Fruit fly (Drosophila melanogaster) whole organism, embryonic: ENCODE data around the gene Gyc89Da.

Experiments used
- Atf-2 ChIP-seq: fragments of 200-800 bp; sonication (Bioruptor generic); optimal IDR thresholded peaks from 2 replicates; lab custom pipeline; 2016; ENCODE audit warnings: missing biosample characterization, missing genetic modification characterization
- BtbVII ChIP-seq: fragments of 200-800 bp; sonication (Bioruptor generic); optimal IDR thresholded peaks from 3 replicates; lab custom pipeline; 2017; ENCODE audit warnings: missing biosample characterization, mild to moderate bottlenecking, missing genetic modification characterization
- CG10543 ChIP-seq: fragments of 200-800 bp; sonication (Bioruptor generic); optimal IDR thresholded peaks from 3 replicates; lab custom pipeline; 2017; ENCODE audit warnings: missing biosample characterization, mild to moderate bottlenecking, missing genetic modification characterization, moderate library complexity
- CG10979 ChIP-seq: fragments of 200-800 bp; sonication (Bioruptor generic); optimal IDR thresholded peaks from 2 replicates; lab custom pipeline; 2018; ENCODE audit warnings: missing biosample characterization, mild to moderate bottlenecking, missing genetic modification characterization, moderate library complexity
- CG12236 ChIP-seq: fragments of 200-800 bp; sonication (Bioruptor generic); optimal IDR thresholded peaks from 2 replicates; lab custom pipeline; 2016; ENCODE audit warnings: missing biosample characterization, missing genetic modification characterization
- CG12391 ChIP-seq: fragments of 200-800 bp; sonication (Bioruptor generic); optimal IDR thresholded peaks from 3 replicates; lab custom pipeline; 2018; ENCODE audit warnings: missing biosample characterization, mild to moderate bottlenecking, missing genetic modification characterization, moderate library complexity
- CG13287 ChIP-seq: fragments of 200-800 bp; sonication (Bioruptor generic); IDR thresholded peaks from 2 replicates; pipeline ENCODE4 v1.3.6; 2022; ENCODE audit warnings: missing biosample characterization, missing genetic modification characterization; ENCODE audit not compliant: partially characterized antibody
- CG16813 ChIP-seq: fragments of 200-800 bp; sonication (Bioruptor generic); IDR thresholded peaks from 3 replicates; pipeline ENCODE4 v1.3.6; 2022; ENCODE audit warnings: missing biosample characterization, missing genetic modification characterization; ENCODE audit not compliant: partially characterized antibody
- CG17359 ChIP-seq: fragments of 200-800 bp; sonication (Bioruptor generic); optimal IDR thresholded peaks from 3 replicates; lab custom pipeline; 2018; ENCODE audit warnings: missing biosample characterization, mild to moderate bottlenecking, missing genetic modification characterization, moderate library complexity
- CG18764 ChIP-seq: fragments of 200-800 bp; sonication (Bioruptor generic); optimal IDR thresholded peaks from 3 replicates; lab custom pipeline; 2016; ENCODE audit warnings: missing biosample characterization, missing genetic modification characterization
- CG2889 ChIP-seq: fragments of 200-800 bp; sonication (Bioruptor generic); IDR thresholded peaks from 3 replicates; pipeline ENCODE4 v1.3.6; 2022; ENCODE audit warnings: missing biosample characterization, missing genetic modification characterization
- CG31365 ChIP-seq: fragments of 200-800 bp; sonication (Bioruptor generic); optimal IDR thresholded peaks from 2 replicates; lab custom pipeline; 2018; ENCODE audit warnings: missing biosample characterization, mild to moderate bottlenecking, missing genetic modification characterization
- CG32532 ChIP-seq: fragments of 200-800 bp; sonication (Bioruptor generic); IDR thresholded peaks from 2 replicates; pipeline ENCODE4 v1.3.6; 2022; ENCODE audit warnings: missing biosample characterization, missing genetic modification characterization
- CG34224 ChIP-seq: fragments of 200-800 bp; sonication (Bioruptor generic); IDR thresholded peaks from 3 replicates; pipeline ENCODE4 v1.3.6; 2022; ENCODE audit warnings: missing biosample characterization, missing genetic modification characterization; ENCODE audit not compliant: partially characterized antibody
- CG3995 ChIP-seq: fragments of 200-800 bp; sonication (Bioruptor generic); optimal IDR thresholded peaks from 3 replicates; lab custom pipeline; 2016; ENCODE audit warnings: missing biosample characterization, missing genetic modification characterization
- CG43689 ChIP-seq: fragments of 200-800 bp; sonication (Bioruptor generic); IDR thresholded peaks from 2 replicates; pipeline ENCODE4 v1.3.6; 2022; ENCODE audit warnings: missing biosample characterization, missing genetic modification characterization
- CG6791 ChIP-seq: fragments of 200-800 bp; sonication (Bioruptor generic); IDR thresholded peaks from 3 replicates; pipeline ENCODE4 v1.3.6; 2022; ENCODE audit warnings: missing biosample characterization, missing genetic modification characterization; ENCODE audit not compliant: partially characterized antibody
- CG8478 ChIP-seq: fragments of >200 bp; optimal IDR thresholded peaks from 2 replicates; lab custom pipeline; 2018
- Doc3 ChIP-seq: fragments of 200-800 bp; sonication (Bioruptor generic); IDR thresholded peaks from 3 replicates; pipeline ENCODE4 v1.3.6; 2022; ENCODE audit warnings: missing biosample characterization, missing genetic modification characterization; ENCODE audit not compliant: partially characterized antibody
- Dp ChIP-seq: fragments of 200-800 bp; sonication (Bioruptor generic); optimal IDR thresholded peaks from 2 replicates; lab custom pipeline; 2018; ENCODE audit warnings: missing biosample characterization, mild to moderate bottlenecking, missing genetic modification characterization, moderate library complexity
- Ets65A ChIP-seq: fragments of 200-800 bp; sonication (Bioruptor generic); peaks from one replicate; lab custom pipeline; 2016; ENCODE audit warnings: missing biosample characterization, missing genetic modification characterization
- HLH3B ChIP-seq: fragments of 200-800 bp; sonication (Bioruptor generic); IDR thresholded peaks from 2 replicates; pipeline ENCODE4 v1.3.6; 2022; ENCODE audit warnings: missing biosample characterization, missing genetic modification characterization
- HLH4C ChIP-seq: fragments of 200-800 bp; sonication (Bioruptor generic); IDR thresholded peaks from 3 replicates; pipeline ENCODE4 v1.3.6; 2022; ENCODE audit warnings: missing biosample characterization, missing genetic modification characterization; ENCODE audit not compliant: partially characterized antibody
- MESR4 ChIP-seq: fragments of 200-800 bp; sonication (Bioruptor generic); optimal IDR thresholded peaks from 2 replicates; lab custom pipeline; 2018; ENCODE audit warnings: missing biosample characterization, mild to moderate bottlenecking, missing genetic modification characterization, moderate library complexity
- Max ChIP-seq: fragments of 200-800 bp; sonication (Bioruptor generic); optimal IDR thresholded peaks from 2 replicates; lab custom pipeline; 2016; ENCODE audit warnings: missing biosample characterization, mild to moderate bottlenecking, missing genetic modification characterization
- Med ChIP-seq: fragments of 200-800 bp; sonication (Bioruptor generic); peaks from one replicate; lab custom pipeline; 2016; ENCODE audit warnings: missing biosample characterization, missing genetic modification characterization, mild to moderate bottlenecking, inconsistent platforms, moderate library complexity
- Side ChIP-seq: fragments of 200-800 bp; sonication (Bioruptor generic); optimal IDR thresholded peaks from 2 replicates; lab custom pipeline; 2016; ENCODE audit warnings: missing biosample characterization, missing genetic modification characterization
- Sox102F ChIP-seq: fragments of 200-800 bp; sonication (Bioruptor generic); optimal IDR thresholded peaks from 2 replicates; lab custom pipeline; 2018; ENCODE audit warnings: missing biosample characterization, mild to moderate bottlenecking, missing genetic modification characterization, moderate library complexity
- TFAM ChIP-seq: fragments of 200-800 bp; sonication (Bioruptor generic); optimal IDR thresholded peaks from 2 replicates; lab custom pipeline; 2017; ENCODE audit warnings: missing biosample characterization, missing genetic modification characterization, inconsistent platforms
- Xbp1 ChIP-seq: fragments of 200-800 bp; sonication (Bioruptor generic); optimal IDR thresholded peaks from 3 replicates; lab custom pipeline; 2016; ENCODE audit warnings: missing biosample characterization, mild to moderate bottlenecking, missing genetic modification characterization
- ash1 ChIP-seq: fragments of 200-800 bp; sonication (Bioruptor generic); optimal IDR thresholded peaks from 2 replicates; lab custom pipeline; 2018; ENCODE audit warnings: missing biosample characterization, mild to moderate bottlenecking, missing genetic modification characterization
- bab2 ChIP-seq: fragments of 200-800 bp; sonication (Bioruptor generic); optimal IDR thresholded peaks from 2 replicates; lab custom pipeline; 2016; ENCODE audit warnings: missing biosample characterization, missing genetic modification characterization
- chinmo ChIP-seq: fragments of 200-800 bp; sonication (Bioruptor generic); IDR thresholded peaks from 4 replicates; pipeline ENCODE4 v1.3.6; 2022; ENCODE audit warnings: missing biosample characterization, missing genetic modification characterization; ENCODE audit not compliant: partially characterized antibody
- eve ChIP-seq, 2 experiments: fragments of >200 bp; optimal IDR thresholded peaks; 2 replicates each; lab custom pipeline; 2017; ENCODE audit warnings: missing biosample characterization in 2 of 2, missing genetic modification characterization in 2 of 2
- gce ChIP-seq: fragments of 200-800 bp; sonication (Bioruptor generic); IDR thresholded peaks from 3 replicates; pipeline ENCODE4 v1.3.6; 2022; ENCODE audit warnings: missing biosample characterization, missing genetic modification characterization
- mirr ChIP-seq: fragments of 200-800 bp; sonication (Bioruptor generic); optimal IDR thresholded peaks from 3 replicates; lab custom pipeline; 2018; ENCODE audit warnings: missing biosample characterization, mild to moderate bottlenecking, missing genetic modification characterization
- ro ChIP-seq: fragments of 200-800 bp; sonication (Bioruptor generic); IDR thresholded peaks from 2 replicates; pipeline ENCODE4 v1.3.6; 2022; ENCODE audit warnings: missing biosample characterization, missing genetic modification characterization
- salm ChIP-seq: fragments of 200-800 bp; sonication (Bioruptor generic); optimal IDR thresholded peaks from 2 replicates; lab custom pipeline; 2018; ENCODE audit warnings: missing biosample characterization, mild to moderate bottlenecking, missing genetic modification characterization
- sens-2 ChIP-seq: fragments of 200-800 bp; sonication (Bioruptor generic); IDR thresholded peaks from 2 replicates; pipeline ENCODE4 v1.3.6; 2022; ENCODE audit warnings: missing biosample characterization, missing genetic modification characterization
- tll ChIP-seq, 2 experiments: fragments of 200-800 bp in 1 of 2; fragments of >200 bp in 1 of 2; sonication (Bioruptor generic) in 1 of 2; optimal IDR thresholded peaks; 2 replicates each; lab custom pipeline; 2017 to 2019; ENCODE audit warnings: missing biosample characterization in 2 of 2, missing genetic modification characterization in 2 of 2, mild to moderate bottlenecking in 1 of 2, moderate library complexity in 1 of 2
- tna ChIP-seq: fragments of 200-800 bp; sonication (Bioruptor generic); IDR thresholded peaks from 2 replicates; pipeline ENCODE4 v1.3.6; 2022; ENCODE audit warnings: missing biosample characterization, missing genetic modification characterization; ENCODE audit not compliant: partially characterized antibody
- unc-4 ChIP-seq: fragments of 200-800 bp; sonication (Bioruptor generic); IDR thresholded peaks from 2 replicates; pipeline ENCODE4 v1.3.6; 2022; ENCODE audit warnings: missing biosample characterization, missing genetic modification characterization; ENCODE audit not compliant: partially characterized antibody
- vfl ChIP-seq: fragments of 200-800 bp; sonication (Bioruptor generic); optimal IDR thresholded peaks from 2 replicates; lab custom pipeline; 2016; ENCODE audit warnings: missing biosample characterization, missing genetic modification characterization
- vnd ChIP-seq: fragments of 200-800 bp; sonication (Bioruptor generic); IDR thresholded peaks from 3 replicates; pipeline ENCODE4 v1.3.6; 2022; ENCODE audit warnings: missing biosample characterization, missing genetic modification characterization; ENCODE audit not compliant: partially characterized antibody
- wor ChIP-seq: fragments of 200-800 bp; sonication (Bioruptor generic); IDR thresholded peaks from 2 replicates; pipeline ENCODE4 v1.3.6; 2022; ENCODE audit warnings: missing biosample characterization, missing genetic modification characterization
- zen2 ChIP-seq: fragments of 200-800 bp; sonication (Bioruptor generic); IDR thresholded peaks from 3 replicates; pipeline ENCODE4 v1.3.6; 2022; ENCODE audit warnings: missing biosample characterization, missing genetic modification characterization; ENCODE audit not compliant: partially characterized antibody

The Gyc89Da gene

dm6 chr3R:16483877-16484417, 11.5 kb downstream of the Gyc89Da start, which contains the start of gene Der-2 (continued):
- TF ChIP-seq CG6791 (peak; percentile 93), chinmo (GFP tag; lab: Robert Waterston, UW) (peak; percentile 92; the same call in 3 of the 4 replicates), HLH4C (GFP tag; lab: Robert Waterston, UW) (peak; percentile 83), zen2 (peak; percentile 93), CG2889 (GFP tag; lab: Robert Waterston, UW) (no peak), CG16813 (peak; percentile 78), CG17359 (tag; lab: Kevin White, UChicago) (no peak), Dp (GFP tag; lab: Kevin White, UChicago) (peak; percentile 81), CG10543 (no peak), CG34224 (peak; percentile 96), gce (no peak), Max (GFP tag; lab: Kevin White, UChicago) (no peak), eve (GFP tag; optimal IDR thresholded peaks at IDR 0.05; lab: Kevin White, UChicago) (no peak), BtbVII (GFP tag; lab: Kevin White, UChicago) (no peak), Doc3 (peak; percentile 95), vnd (peak; percentile 78), CG3995 (GFP tag; lab: Kevin White, UChicago) (peak; percentile 30), MESR4 (GFP tag; lab: Kevin White, UChicago) (peak; percentile 61), vfl (no peak), CG13287 (GFP tag; lab: Robert Waterston, UW) (peak; percentile 97), unc-4 (GFP tag; lab: Robert Waterston, UW) (peak; percentile 93), CG32532 (GFP tag; lab: Robert Waterston, UW) (no peak)

dm6 chr3R:16485487-16486233, 13.3 kb downstream of the Gyc89Da start:
- TF ChIP-seq CG8478 (lab: Kevin White, UChicago) (peak; percentile 66), CG31365 (no peak), Side (no peak), sens-2 (GFP tag; lab: Robert Waterston, UW) (no peak), CG12391 (no peak), CG43689 (no peak), bab2 (GFP tag; lab: Kevin White, UChicago) (no peak), Med (GFP tag; lab: Kevin White, UChicago) (peak; percentile 59)
- TF ChIP-seq, all 482 proteins: peak for 2

dm6 chr3R:16495322-16495721, 22.9 kb downstream of the Gyc89Da start, which contains the start of gene Cad89D:
TSS of gene Cad89D (minus strand) at chr3R:16495422.
- TF ChIP-seq tll (GFP tag; optimal IDR thresholded peaks at IDR 0.05; lab: Kevin White, UChicago) (no peak), Ets65A (GFP tag; lab: Kevin White, UChicago) (peak; percentile 47), salm (tag; lab: Kevin White, UChicago) (no peak), Med (GFP tag; lab: Kevin White, UChicago) (peak; percentile 18), Atf-2 (GFP tag; lab: Kevin White, UChicago) (no peak)

dm6 chr3R:16496209-16496608, 23.8 kb downstream of the Gyc89Da start:
- no peak for TF ChIP-seq CG18764 (GFP tag; lab: Kevin White, UChicago)
- no peak for TF ChIP-seq TFAM (GFP tag; lab: Kevin White, UChicago)
- TF ChIP-seq Sox102F: peak; percentile 79
- no peak for TF ChIP-seq mirr (GFP tag; lab: Kevin White, UChicago)
- no peak for TF ChIP-seq ash1 (GFP tag; lab: Kevin White, UChicago)
- no peak for TF ChIP-seq ro (GFP tag; lab: Robert Waterston, UW)
- peak; percentile 49 for TF ChIP-seq Xbp1 (GFP tag; lab: Kevin White, UChicago)
- peak; percentile 13 for TF ChIP-seq CG12236
- TF ChIP-seq wor (GFP tag; lab: Robert Waterston, UW): peak; percentile 55; the same call in 1 of the 2 replicates
- TF ChIP-seq CG10979 (tag; lab: Kevin White, UChicago): peak; percentile 70
- TF ChIP-seq CG12391: peak; percentile 65
- TF ChIP-seq HLH3B (GFP tag; lab: Robert Waterston, UW): peak; percentile 55; the same call in 1 of the 2 replicates
- no peak for TF ChIP-seq tna (GFP tag; lab: Robert Waterston, UW)
